Worm (Caenorhabditis elegans) whole organism, midembryonic: ENCODE measurements around the gene nspe-6.

Experiments used
- T22C8.4 ChIP-seq: fragments of 200-800 bp; sonication (Bioruptor generic); IDR thresholded peaks from 2 replicates; pipeline ENCODE4 v1.3.6; 2022; ENCODE audit warnings: missing genetic modification characterization, missing compliant biosample characterization
- cog-1 ChIP-seq: sonication (generic microtip); optimal IDR thresholded peaks from 2 replicates; lab custom pipeline; 2016; ENCODE audit warnings: missing genetic modification characterization, missing compliant biosample characterization
- flt-1 ChIP-seq: fragments of 200-800 bp; sonication (Bioruptor generic); IDR thresholded peaks from 2 replicates; pipeline ENCODE4 v1.3.6; 2022; ENCODE audit warnings: missing genetic modification characterization, missing compliant biosample characterization
- klf-2 ChIP-seq: fragments of 200-800 bp; sonication (Bioruptor generic); conservative IDR thresholded peaks from 2 replicates; pipeline ENCODE4 v1.3.6; 2022; ENCODE audit warnings: missing genetic modification reagents, missing genetic modification characterization, missing compliant biosample characterization
- med-1 ChIP-seq: sonication (generic microtip); optimal IDR thresholded peaks from 2 replicates; lab custom pipeline; 2017; ENCODE audit warnings: missing genetic modification characterization, mild to moderate bottlenecking, missing compliant biosample characterization, antibody characterized with exemption, missing genetic modification reagents; ENCODE audit not compliant: insufficient read depth
- ref-1 ChIP-seq: fragments of 200-800 bp; sonication (Bioruptor generic); conservative IDR thresholded peaks from 2 replicates; pipeline ENCODE4 v1.3.6; 2022; ENCODE audit warnings: missing genetic modification reagents, missing genetic modification characterization, missing compliant biosample characterization
- tab-1 ChIP-seq: fragments of 200-800 bp; sonication (Bioruptor generic); IDR thresholded peaks from 2 replicates; pipeline ENCODE4 v1.3.6; 2022; ENCODE audit warnings: missing genetic modification characterization, missing compliant biosample characterization
- ztf-23 ChIP-seq: fragments of 200-800 bp; sonication (Bioruptor generic); IDR thresholded peaks from 2 replicates; pipeline ENCODE4 v1.3.6; 2022; ENCODE audit warnings: missing genetic modification reagents, missing genetic modification characterization, missing compliant biosample characterization
- ztf-29 ChIP-seq: fragments of 200-800 bp; sonication (Bioruptor generic); IDR thresholded peaks from 2 replicates; pipeline ENCODE4 v1.3.6; 2022; ENCODE audit warnings: missing genetic modification reagents, missing genetic modification characterization, missing compliant biosample characterization

- TF ChIP-seq ztf-29 (GFP tag; lab: Robert Waterston, UW): no peak
- TF ChIP-seq flt-1 (GFP tag; lab: Robert Waterston, UW): no peak
- TF ChIP-seq cog-1 (tag; lab: Kevin White, UChicago): no peak
- TF ChIP-seq tab-1 (GFP tag; lab: Robert Waterston, UW): no peak
- no peak for TF ChIP-seq ref-1 (GFP tag; lab: Robert Waterston, UW)
- no peak for TF ChIP-seq med-1 (GFP tag; lab: Kevin White, UChicago)
- TF ChIP-seq ztf-23 (GFP tag; lab: Robert Waterston, UW): no peak
- no peak for TF ChIP-seq klf-2 (GFP tag; lab: Robert Waterston, UW)
- no peak for TF ChIP-seq T22C8.4
Measured at ce11 chrII:12574668-12575067, 41.3 kb downstream of the nspe-6 start, which contains the start of gene Y38E10A.3.
